Worm (Caenorhabditis elegans) whole organism, early embryonic: ENCODE results near the gene fpn-1.2.

Experiments
- hnd-1 ChIP-seq: sonication (generic microtip); optimal IDR thresholded peaks from 2 replicates; lab custom pipeline; 2016; ENCODE audit warnings: missing genetic modification characterization, missing compliant biosample characterization
- scrt-1 ChIP-seq: fragments of 200-800 bp; sonication (Bioruptor generic); IDR thresholded peaks from 2 replicates; pipeline ENCODE4 v1.3.6; 2022; ENCODE audit warnings: missing genetic modification characterization, missing compliant biosample characterization
- tbx-11 ChIP-seq: fragments of 200-800 bp; sonication (Bioruptor generic); IDR thresholded peaks from 2 replicates; pipeline ENCODE4 v1.3.6; 2022; ENCODE audit warnings: missing genetic modification characterization, missing compliant biosample characterization

DNA sequence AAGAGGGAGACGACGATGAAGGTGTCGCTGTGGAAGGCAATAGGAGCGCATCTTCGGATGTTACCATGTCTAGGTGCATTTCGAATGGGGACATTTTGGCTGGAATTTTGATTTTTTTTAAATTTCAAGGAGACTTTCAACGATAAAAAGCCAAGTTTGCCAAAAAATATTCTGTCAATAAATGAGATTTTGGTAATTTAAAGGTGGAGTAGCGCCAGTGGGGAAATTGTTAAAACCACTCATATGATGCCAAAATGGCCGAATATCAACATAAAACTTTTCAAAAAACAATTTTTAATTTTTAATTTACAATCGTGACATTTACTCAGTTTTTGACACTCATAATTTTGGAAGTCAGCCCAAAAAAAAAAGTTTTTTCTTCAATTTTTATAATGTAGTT lies 47.0 kb upstream of the fpn-1.2 start, which contains the start of gene nhr-260:
- TF ChIP-seq scrt-1 (GFP tag; lab: Robert Waterston, UW), result no peak
- no peak for TF ChIP-seq hnd-1 (tag; lab: Kevin White, UChicago)
- no peak for TF ChIP-seq tbx-11
